Fruit fly (Drosophila melanogaster): ENCODE measurements around the gene CG32572.

The CG32572 gene

DNA sequence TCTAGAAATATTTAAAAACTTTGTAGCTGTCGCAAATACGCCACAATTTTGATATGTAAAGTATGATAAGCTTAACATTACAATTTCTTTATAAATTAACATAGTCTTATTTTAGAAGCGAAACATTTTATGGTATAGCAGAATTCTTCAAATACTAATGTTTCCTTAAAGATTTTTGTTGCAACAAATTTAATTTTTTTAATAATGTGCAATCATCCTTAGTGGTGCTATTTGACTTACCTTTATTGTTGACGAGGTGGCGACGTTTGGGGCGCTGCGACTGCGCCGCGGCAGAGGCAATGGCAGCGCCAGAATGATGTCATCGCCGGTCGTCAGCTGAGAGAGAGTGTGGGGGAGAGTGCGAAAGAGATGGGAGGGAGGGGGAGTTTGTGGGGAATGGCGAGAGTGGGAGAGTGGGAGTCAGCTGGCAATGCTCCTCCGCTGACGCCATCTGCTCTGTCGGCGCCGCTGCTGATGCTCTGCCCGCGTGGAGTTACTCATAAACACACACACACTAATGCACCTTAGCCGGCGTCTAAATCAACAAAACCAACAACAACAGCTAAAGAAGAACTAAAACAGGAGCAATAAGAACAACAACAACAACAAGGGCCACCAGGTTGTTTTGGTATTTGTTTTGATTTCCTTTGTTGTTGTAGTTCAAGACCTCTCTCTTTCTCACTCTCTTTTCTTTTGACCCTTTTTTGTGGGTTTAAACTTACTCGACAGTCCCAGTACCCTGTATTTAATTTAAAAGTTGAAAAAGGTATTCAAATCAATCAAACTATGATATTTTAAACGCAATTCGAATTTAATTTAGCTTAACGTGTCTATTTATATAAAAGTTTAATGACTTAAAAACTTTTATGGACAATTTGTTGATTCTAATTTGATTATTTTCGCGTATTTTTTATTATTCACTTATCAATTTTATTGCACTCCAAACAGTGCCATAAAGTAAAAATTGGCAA, 2.5 kb downstream of the CG32572 start (continued):
- TF ChIP-seq Jarid2 (GFP tag; optimal IDR thresholded peaks at IDR 0.05) (peak; percentile 11), Ravus (GFP tag; IDR thresholded peaks at IDR 0.05) (peak; percentile 15; the same call in 1 of the 2 replicates), CG6765 (GFP tag; optimal IDR thresholded peaks at IDR 0.05) (no peak), Hr51 (GFP tag; optimal IDR thresholded peaks at IDR 0.05) (peak in 1 of 2 experiments; percentile 89), pho (GFP tag; optimal IDR thresholded peaks at IDR 0.05) (peak; percentile 58), Ada2b (GFP tag; IDR thresholded peaks at IDR 0.05) (peak; percentile 73), Med (GFP tag) (peak; percentile 77), Hmx (GFP tag; optimal IDR thresholded peaks at IDR 0.05) (no peak), CG18599 (GFP tag; optimal IDR thresholded peaks at IDR 0.05) (peak; percentile 75), CG11723 (GFP tag; optimal IDR thresholded peaks at IDR 0.05) (peak; percentile 52), oc (tag; optimal IDR thresholded peaks at IDR 0.05) (peak; percentile 50), MBD-R2 (GFP tag; IDR thresholded peaks at IDR 0.05) (peak; percentile 15; the same call in 1 of the 2 replicates), slp2 (GFP tag; optimal IDR thresholded peaks at IDR 0.05) (peak; percentile 50), dpn (GFP tag; optimal IDR thresholded peaks at IDR 0.05) (peak; percentile 69 to 72), ara (GFP tag; IDR thresholded peaks at IDR 0.05) (peak; percentile 55; the same call in 1 of the 2 replicates), ERR (GFP tag; optimal IDR thresholded peaks at IDR 0.05) (peak; percentile 2), YL-1 (GFP tag; optimal IDR thresholded peaks at IDR 0.05) (no peak), lmd (GFP tag; IDR thresholded peaks at IDR 0.05) (peak; percentile 82), fd102C (GFP tag; optimal IDR thresholded peaks at IDR 0.05) (no peak), CG17385 (GFP tag; optimal IDR thresholded peaks at IDR 0.05) (peak; percentile 79), gro (GFP tag; optimal IDR thresholded peaks at IDR 0.05) (no peak), E2f1 (GFP tag; IDR thresholded peaks at IDR 0.05) (peak; percentile 68), CTCF (GFP tag; optimal IDR thresholded peaks at IDR 0.05) (peak; percentile 48), CG10431 (GFP tag; optimal IDR thresholded peaks at IDR 0.05) (peak; percentile 21), CG10209 (GFP tag; optimal IDR thresholded peaks at IDR 0.05) (peak; percentile 51), Side (GFP tag; optimal IDR thresholded peaks at IDR 0.05) (peak; percentile 24), bcd (GFP tag; optimal IDR thresholded peaks at IDR 0.05) (peak; percentile 60), CG12219 (GFP tag; optimal IDR thresholded peaks at IDR 0.05) (peak; percentile 69), knrl (GFP tag; IDR thresholded peaks at IDR 0.05; ENCODE audit: partially characterized antibody) (no peak), gem (tag; optimal IDR thresholded peaks at IDR 0.05) (peak; percentile 91), CG18262 (tag; optimal IDR thresholded peaks at IDR 0.05) (peak; percentile 73), CG6854 (GFP tag; optimal IDR thresholded peaks at IDR 0.05) (peak; percentile 30), CG11456 (GFP tag; IDR thresholded peaks at IDR 0.05) (peak; percentile 53; the same call in 2 of the 3 replicates), gcm (GFP tag; optimal IDR thresholded peaks at IDR 0.05) (peak; percentile 71), Nf-YC (tag; optimal IDR thresholded peaks at IDR 0.05) (peak; percentile 51), CG8388 (GFP tag; optimal IDR thresholded peaks at IDR 0.05) (peak; percentile 80), CG12659 (GFP tag; optimal IDR thresholded peaks at IDR 0.05) (peak; percentile 80), lola (GFP tag; optimal IDR thresholded peaks at IDR 0.05) (peak in 1 of 3 experiments; percentile 71), tll (GFP tag; optimal IDR thresholded peaks at IDR 0.05) (no peak), Lhr (GFP tag; optimal IDR thresholded peaks at IDR 0.05) (no peak), Trl (optimal IDR thresholded peaks at IDR 0.05) (peak; percentile 36 to 39), Trl (GFP tag; optimal IDR thresholded peaks at IDR 0.05) (no peak), Ets65A (GFP tag) (no peak), Bteb2 (GFP tag; optimal IDR thresholded peaks at IDR 0.05) (peak; percentile 66), CG11085 (GFP tag; IDR thresholded peaks at IDR 0.05) (0 out of 2 replicates have a peak, but pooled peaks have one; percentile 32), prd (optimal IDR thresholded peaks at IDR 0.05) (no peak), prd (GFP tag; IDR thresholded peaks at IDR 0.05) (no peak; the same call in none of the 3 replicates), Dfd (GFP tag; optimal IDR thresholded peaks at IDR 0.05) (no peak)
